Fruit fly (Drosophila melanogaster): ENCODE data around the gene CG14332.

DNA sequence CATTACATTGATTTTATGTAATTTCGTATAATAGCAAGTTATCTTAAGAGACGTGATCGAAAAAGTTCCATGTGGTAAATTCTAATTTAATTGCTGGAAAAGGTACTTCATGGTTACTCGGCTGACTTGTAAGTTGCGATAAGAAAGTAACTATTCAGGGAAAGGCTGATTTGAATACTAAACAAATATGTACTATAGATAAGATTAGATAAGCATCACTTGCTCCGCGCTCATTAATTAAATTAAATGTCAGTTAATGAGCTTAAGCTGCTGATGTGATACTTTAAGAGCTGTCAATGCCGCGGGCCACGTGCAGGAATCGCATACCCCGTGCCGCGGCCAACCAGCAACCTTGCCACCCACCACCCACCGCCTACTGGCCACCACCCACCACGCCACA is 21.9 kb downstream of the CG14332 start:
- no peak for TF ChIP-seq topi (GFP tag; optimal IDR thresholded peaks at IDR 0.05)
- no peak for TF ChIP-seq CG6792 (GFP tag; optimal IDR thresholded peaks at IDR 0.05)
- no peak for TF ChIP-seq Lpt (GFP tag; optimal IDR thresholded peaks at IDR 0.05)
- TF ChIP-seq CG6854 (GFP tag; optimal IDR thresholded peaks at IDR 0.05): no peak
- no peak for TF ChIP-seq fd85E (GFP tag; optimal IDR thresholded peaks at IDR 0.05)
